Worm (Caenorhabditis elegans) whole organism, L4/young adult: Measurements from ENCODE around the gene inx-2.

ENCODE experiments used
- W03F9.2 ChIP-seq: fragments of 150-350 bp; optimal IDR thresholded peaks from 2 replicates; lab custom pipeline; 2014; ENCODE audit warnings: missing biosample characterization, missing genetic modification characterization
- dao-5 ChIP-seq: sonication (generic microtip); optimal IDR thresholded peaks from 2 replicates; lab custom pipeline; 2016; ENCODE audit warnings: missing genotype, missing genetic modification characterization, moderate library complexity, missing compliant biosample characterization
- him-1 ChIP-seq: sonication (generic microtip); optimal IDR thresholded peaks from 2 replicates; lab custom pipeline; 2016; ENCODE audit warnings: missing genotype, missing genetic modification reagents, missing genetic modification characterization, missing compliant biosample characterization

Gene inx-2

ce11 chrX:11317939-11318338, 21.4 kb upstream of the inx-2 start, which contains the start of gene hizr-1:
Gene hizr-1, plus strand, starts transcription at chrX:11318278.
- TF ChIP-seq W03F9.2 (tag; lab: Kevin White, UChicago) (no peak), him-1 (tag; lab: Kevin White, UChicago) (no peak), dao-5 (no peak)

- no peak for TF ChIP-seq him-1 (tag; lab: Kevin White, UChicago)
- TF ChIP-seq dao-5 = no peak
- no peak for TF ChIP-seq W03F9.2 (tag; lab: Kevin White, UChicago)
Measured at ce11 chrX:11316750-11317149, 20.2 kb upstream of the inx-2 start, which contains the start of gene nlp-57. Gene nlp-57, plus strand, starts transcription at chrX:11317050.

ce11 chrX:11315392-11315791, 18.9 kb upstream of the inx-2 start, which contains the start of gene F08G12.11:
Gene F08G12.11, minus strand, starts transcription at chrX:11315572.
- no peak for TF ChIP-seq dao-5
- TF ChIP-seq him-1 (tag; lab: Kevin White, UChicago) = no peak
- TF ChIP-seq W03F9.2 (tag; lab: Kevin White, UChicago) = no peak

ce11 chrX:11310285-11310838, 13.8 kb upstream of the inx-2 start, which contains the start of gene F08G12.5:
Gene F08G12.5, minus strand, starts transcription at chrX:11310285.
- no peak for TF ChIP-seq him-1 (tag; lab: Kevin White, UChicago)
- TF ChIP-seq dao-5 = no peak
- no peak for TF ChIP-seq W03F9.2 (tag; lab: Kevin White, UChicago)

ce11 chrX:11307056-11307455, 10.5 kb upstream of the inx-2 start, which contains the start of gene vhl-1:
Gene vhl-1, plus strand, starts transcription at chrX:11307356.
- TF ChIP-seq dao-5 (no peak), him-1 (tag; lab: Kevin White, UChicago) (no peak), W03F9.2 (tag; lab: Kevin White, UChicago) (no peak)

ce11 chrX:11305773-11306172, 9.2 kb upstream of the inx-2 start, which contains the start of gene F08G12.1:
Gene F08G12.1, minus strand, starts transcription at chrX:11305873.
- TF ChIP-seq dao-5 (no peak), W03F9.2 (tag; lab: Kevin White, UChicago) (no peak), him-1 (tag; lab: Kevin White, UChicago) (no peak)

- TF ChIP-seq him-1 (tag; lab: Kevin White, UChicago) = peak; percentile 37
- no peak for TF ChIP-seq dao-5
Measured at ce11 chrX:11299642-11300307, 3.2 kb upstream of the inx-2 start, which contains the start of the genes snrp-40.1 and F08G12.3. Gene snrp-40.1, minus strand, starts transcription at chrX:11299784. Gene F08G12.3, plus strand, starts transcription at chrX:11300257.

ce11 chrX:11290528-11290927, 6.0 kb downstream of the inx-2 start:
- TF ChIP-seq him-1 (tag; lab: Kevin White, UChicago) = no peak
- TF ChIP-seq W03F9.2 (tag; lab: Kevin White, UChicago) = no peak
- no peak for TF ChIP-seq dao-5

ce11 chrX:11289925-11290324, 6.6 kb downstream of the inx-2 start:
- TF ChIP-seq him-1 (tag; lab: Kevin White, UChicago) = no peak
- no peak for TF ChIP-seq W03F9.2 (tag; lab: Kevin White, UChicago)
- no peak for TF ChIP-seq dao-5

- TF ChIP-seq W03F9.2 (tag; lab: Kevin White, UChicago) = no peak
- no peak for TF ChIP-seq dao-5
- TF ChIP-seq him-1 (tag; lab: Kevin White, UChicago) = no peak
Measured at ce11 chrX:11287617-11288016, 8.9 kb downstream of the inx-2 start, which contains the start of gene F38B2.4. Gene F38B2.4, minus strand, starts transcription at chrX:11287717.

- TF ChIP-seq him-1 (tag; lab: Kevin White, UChicago) = no peak
- TF ChIP-seq W03F9.2 (tag; lab: Kevin White, UChicago) = no peak
- TF ChIP-seq dao-5 = no peak
Measured at ce11 chrX:11286246-11286645, 10.3 kb downstream of the inx-2 start, which contains the start of gene F38B2.3. Gene F38B2.3, minus strand, starts transcription at chrX:11286346.

- TF ChIP-seq W03F9.2 (tag; lab: Kevin White, UChicago) (no peak), him-1 (tag; lab: Kevin White, UChicago) (no peak), dao-5 (no peak)
Measured at ce11 chrX:11281148-11281547, 15.4 kb downstream of the inx-2 start, which contains the start of gene F38B2.6. Gene F38B2.6, minus strand, starts transcription at chrX:11281248.

- TF ChIP-seq dao-5 = no peak
Measured at ce11 chrX:11279276-11279675, 17.3 kb downstream of the inx-2 start, which contains the start of gene F38B2.2. Gene F38B2.2, minus strand, starts transcription at chrX:11279376.

- TF ChIP-seq dao-5 = no peak
- TF ChIP-seq him-1 (tag; lab: Kevin White, UChicago) = no peak
- TF ChIP-seq W03F9.2 (tag; lab: Kevin White, UChicago) = no peak
Measured at ce11 chrX:11270882-11271281, 25.7 kb downstream of the inx-2 start, which contains the start of gene ifa-1. Gene ifa-1, plus strand, starts transcription at chrX:11271182.
